Fruit fly (Drosophila melanogaster) whole organism, embryonic: ENCODE data around the gene CG18766.

Experiments
- Atf6 ChIP-seq: fragments of 200-800 bp; sonication (Bioruptor generic); IDR thresholded peaks from 2 replicates; pipeline ENCODE4 v1.3.6; 2022; ENCODE audit warnings: missing biosample characterization, missing genetic modification characterization
- CG10267 ChIP-seq: fragments of 200-800 bp; sonication (Bioruptor generic); optimal IDR thresholded peaks from 2 replicates; lab custom pipeline; 2018; ENCODE audit warnings: missing biosample characterization, mild to moderate bottlenecking, missing genetic modification characterization, moderate library complexity
- CG10543 ChIP-seq: fragments of 200-800 bp; sonication (Bioruptor generic); optimal IDR thresholded peaks from 3 replicates; lab custom pipeline; 2017; ENCODE audit warnings: missing biosample characterization, mild to moderate bottlenecking, missing genetic modification characterization, moderate library complexity
- CG11695 ChIP-seq: fragments of 200-800 bp; sonication (Bioruptor generic); IDR thresholded peaks from 3 replicates; pipeline ENCODE4 v1.3.6; 2022; ENCODE audit warnings: missing biosample characterization, missing genetic modification characterization
- CG1233 ChIP-seq: fragments of 200-800 bp; sonication (Bioruptor generic); optimal IDR thresholded peaks from 4 replicates; lab custom pipeline; 2018; ENCODE audit warnings: missing biosample characterization, mild to moderate bottlenecking, missing genetic modification characterization
- CG13123 ChIP-seq: fragments of 200-800 bp; sonication (Bioruptor generic); optimal IDR thresholded peaks from 2 replicates; lab custom pipeline; 2016; ENCODE audit warnings: missing biosample characterization, missing genetic modification characterization
- CG13424 ChIP-seq: fragments of 200-800 bp; sonication (Bioruptor generic); optimal IDR thresholded peaks from 2 replicates; lab custom pipeline; 2019; ENCODE audit warnings: missing biosample characterization, mild to moderate bottlenecking, missing genetic modification characterization, moderate library complexity
- CG13624 ChIP-seq: fragments of 200-800 bp; sonication (Bioruptor generic); optimal IDR thresholded peaks from 2 replicates; lab custom pipeline; 2016; ENCODE audit warnings: missing biosample characterization, missing genetic modification characterization
- CG15269 ChIP-seq: fragments of 200-800 bp; sonication (Bioruptor generic); optimal IDR thresholded peaks from 2 replicates; lab custom pipeline; 2018; ENCODE audit warnings: missing biosample characterization, mild to moderate bottlenecking, missing genetic modification characterization, moderate library complexity
- CG15514 ChIP-seq: fragments of 200-800 bp; sonication (Bioruptor generic); optimal IDR thresholded peaks from 3 replicates; lab custom pipeline; 2017; ENCODE audit warnings: missing biosample characterization, missing genetic modification characterization, mild to moderate bottlenecking, moderate library complexity, missing genetic modification reagents
- CG15696 ChIP-seq: fragments of 200-800 bp; sonication (Bioruptor generic); optimal IDR thresholded peaks from 2 replicates; lab custom pipeline; 2019; ENCODE audit warnings: missing biosample characterization, mild to moderate bottlenecking, missing genetic modification characterization, moderate library complexity
- CG16815 ChIP-seq: fragments of 200-800 bp; sonication (Bioruptor generic); optimal IDR thresholded peaks from 3 replicates; lab custom pipeline; 2017; ENCODE audit warnings: missing biosample characterization, mild to moderate bottlenecking, missing genetic modification characterization
- CG2202 ChIP-seq: fragments of 200-800 bp; sonication (Bioruptor generic); optimal IDR thresholded peaks from 2 replicates; lab custom pipeline; 2018; ENCODE audit warnings: missing biosample characterization, mild to moderate bottlenecking, missing genetic modification characterization
- CG2712 ChIP-seq: fragments of 200-800 bp; optimal IDR thresholded peaks from 3 replicates; lab custom pipeline; 2019; ENCODE audit warnings: missing biosample characterization, mild to moderate bottlenecking, missing genetic modification characterization, moderate library complexity
- CG31365 ChIP-seq: fragments of 200-800 bp; sonication (Bioruptor generic); optimal IDR thresholded peaks from 2 replicates; lab custom pipeline; 2018; ENCODE audit warnings: missing biosample characterization, mild to moderate bottlenecking, missing genetic modification characterization
- CG6175 ChIP-seq: fragments of 200-800 bp; sonication (Bioruptor generic); IDR thresholded peaks from 3 replicates; pipeline ENCODE4 v1.3.6; 2022; ENCODE audit warnings: missing biosample characterization, missing genetic modification characterization
- CG7786 ChIP-seq: fragments of 200-800 bp; sonication (Bioruptor generic); optimal IDR thresholded peaks from 2 replicates; lab custom pipeline; 2016; ENCODE audit warnings: missing biosample characterization, missing genetic modification characterization
- CG9727 ChIP-seq: fragments of 200-800 bp; sonication (Bioruptor generic); optimal IDR thresholded peaks from 3 replicates; lab custom pipeline; 2017; ENCODE audit warnings: missing biosample characterization, mild to moderate bottlenecking, missing genetic modification characterization
- D19A ChIP-seq: fragments of 200-800 bp; optimal IDR thresholded peaks from 3 replicates; lab custom pipeline; 2019; ENCODE audit warnings: missing biosample characterization, mild to moderate bottlenecking, missing genetic modification characterization, moderate library complexity
- Deaf1 ChIP-seq: fragments of 200-800 bp; optimal IDR thresholded peaks from 3 replicates; lab custom pipeline; 2019; ENCODE audit warnings: missing biosample characterization, mild to moderate bottlenecking, missing genetic modification characterization, moderate library complexity
- E2f1 ChIP-seq: fragments of 200-800 bp; sonication (Bioruptor generic); IDR thresholded peaks from 2 replicates; pipeline ENCODE4 v1.3.6; 2022; ENCODE audit warnings: missing biosample characterization, missing genetic modification characterization
- Fer3 ChIP-seq: fragments of 200-800 bp; sonication (Bioruptor generic); optimal IDR thresholded peaks from 2 replicates; lab custom pipeline; 2018; ENCODE audit warnings: missing biosample characterization, mild to moderate bottlenecking, missing genetic modification characterization, moderate library complexity
- Gug ChIP-seq: fragments of 200-800 bp; sonication (Bioruptor generic); IDR thresholded peaks from 4 replicates; pipeline ENCODE4 v1.3.6; 2022; ENCODE audit warnings: missing biosample characterization, missing genetic modification characterization
- HLH54F ChIP-seq: fragments of 200-800 bp; sonication (Bioruptor generic); optimal IDR thresholded peaks from 3 replicates; lab custom pipeline; 2016; ENCODE audit warnings: missing biosample characterization, missing genetic modification characterization
- Med ChIP-seq: fragments of 200-800 bp; sonication (Bioruptor generic); peaks from one replicate; lab custom pipeline; 2016; ENCODE audit warnings: missing biosample characterization, missing genetic modification characterization, mild to moderate bottlenecking, inconsistent platforms, moderate library complexity
- Ptx1 ChIP-seq: fragments of 200-800 bp; sonication (Bioruptor generic); IDR thresholded peaks from 2 replicates; pipeline ENCODE4 v1.3.6; 2022; ENCODE audit warnings: missing biosample characterization, missing genetic modification characterization
- Rfx ChIP-seq: fragments of 200-800 bp; sonication (Bioruptor generic); IDR thresholded peaks from 2 replicates; pipeline ENCODE4 v1.3.6; 2022; ENCODE audit warnings: missing biosample characterization, missing genetic modification characterization
- Side ChIP-seq: fragments of 200-800 bp; sonication (Bioruptor generic); optimal IDR thresholded peaks from 2 replicates; lab custom pipeline; 2016; ENCODE audit warnings: missing biosample characterization, missing genetic modification characterization
- Sox102F ChIP-seq: fragments of 200-800 bp; sonication (Bioruptor generic); optimal IDR thresholded peaks from 2 replicates; lab custom pipeline; 2018; ENCODE audit warnings: missing biosample characterization, mild to moderate bottlenecking, missing genetic modification characterization, moderate library complexity
- al ChIP-seq: fragments of 200-800 bp; sonication (Bioruptor generic); IDR thresholded peaks from 2 replicates; pipeline ENCODE4 v1.3.6; 2022; ENCODE audit warnings: missing biosample characterization, missing genetic modification characterization
- br ChIP-seq: fragments of >200 bp; optimal IDR thresholded peaks from 2 replicates; lab custom pipeline; 2017
- bsh ChIP-seq, 2 experiments: fragments of 200-800 bp; sonication (Bioruptor generic); optimal IDR thresholded peaks; 2 replicates each; lab custom pipeline; 2017 to 2018; ENCODE audit warnings: mild to moderate bottlenecking in 2 of 2, missing biosample characterization in 2 of 2, missing genetic modification characterization in 2 of 2, moderate library complexity in 1 of 2
- ci ChIP-seq: fragments of 200-800 bp; sonication (Bioruptor generic); IDR thresholded peaks from 3 replicates; pipeline ENCODE4 v1.3.6; 2022; ENCODE audit warnings: missing biosample characterization, missing genetic modification characterization
- cwo ChIP-seq: fragments of 200-800 bp; sonication (Bioruptor generic); optimal IDR thresholded peaks from 3 replicates; lab custom pipeline; 2017; ENCODE audit warnings: missing biosample characterization, missing genetic modification characterization, mild to moderate bottlenecking, moderate library complexity, missing genetic modification reagents
- dmrt11E ChIP-seq: fragments of 200-800 bp; sonication (Bioruptor generic); optimal IDR thresholded peaks from 3 replicates; lab custom pipeline; 2018; ENCODE audit warnings: missing biosample characterization, mild to moderate bottlenecking, missing genetic modification characterization, moderate library complexity
- dmrt99B ChIP-seq: fragments of 200-800 bp; sonication (Bioruptor generic); optimal IDR thresholded peaks from 2 replicates; lab custom pipeline; 2018; ENCODE audit warnings: missing biosample characterization, mild to moderate bottlenecking, missing genetic modification characterization, moderate library complexity
- gem ChIP-seq: fragments of 200-800 bp; sonication (Bioruptor generic); optimal IDR thresholded peaks from 2 replicates; lab custom pipeline; 2019; ENCODE audit warnings: missing biosample characterization, mild to moderate bottlenecking, missing genetic modification characterization, moderate library complexity
- gro ChIP-seq: fragments of 200-800 bp; sonication (Bioruptor generic); optimal IDR thresholded peaks from 2 replicates; lab custom pipeline; 2016; ENCODE audit warnings: missing biosample characterization, missing genetic modification characterization
- h ChIP-seq: fragments of >200 bp; optimal IDR thresholded peaks from 2 replicates; lab custom pipeline; 2017
- lab ChIP-seq: fragments of 200-800 bp; sonication (Bioruptor generic); optimal IDR thresholded peaks from 3 replicates; lab custom pipeline; 2017; ENCODE audit warnings: missing biosample characterization, missing genetic modification characterization, mild to moderate bottlenecking, moderate library complexity, missing genetic modification reagents
- lilli ChIP-seq: fragments of 200-800 bp; sonication (Bioruptor generic); optimal IDR thresholded peaks from 3 replicates; lab custom pipeline; 2016; ENCODE audit warnings: missing biosample characterization, missing genetic modification characterization
- lmd ChIP-seq: fragments of 200-800 bp; sonication (Bioruptor generic); IDR thresholded peaks from 2 replicates; pipeline ENCODE4 v1.3.6; 2022; ENCODE audit warnings: missing biosample characterization, missing genetic modification characterization
- lola ChIP-seq, 3 experiments: fragments of >200 bp in 2 of 3; fragments of 200-800 bp in 1 of 3; sonication (Bioruptor generic) in 1 of 3; optimal IDR thresholded peaks; 2 replicates each; lab custom pipeline; 2017 to 2019; ENCODE audit warnings: missing biosample characterization in 3 of 3, missing genetic modification characterization in 3 of 3, mild to moderate bottlenecking in 1 of 3, moderate library complexity in 1 of 3
- mam ChIP-seq: fragments of 200-800 bp; sonication (Bioruptor generic); optimal IDR thresholded peaks from 3 replicates; lab custom pipeline; 2016; ENCODE audit warnings: missing biosample characterization, missing genetic modification characterization
- oc ChIP-seq: fragments of 200-800 bp; sonication (Bioruptor generic); optimal IDR thresholded peaks from 2 replicates; lab custom pipeline; 2018; ENCODE audit warnings: missing biosample characterization, mild to moderate bottlenecking, missing genetic modification characterization, moderate library complexity
- pita ChIP-seq: fragments of 200-800 bp; sonication (Bioruptor generic); optimal IDR thresholded peaks from 2 replicates; lab custom pipeline; 2017; ENCODE audit warnings: missing biosample characterization, mild to moderate bottlenecking, missing genetic modification characterization
- sd ChIP-seq: fragments of 200-800 bp; sonication (Bioruptor generic); optimal IDR thresholded peaks from 3 replicates; lab custom pipeline; 2018; ENCODE audit warnings: missing biosample characterization, mild to moderate bottlenecking, missing genetic modification characterization, moderate library complexity
- tin ChIP-seq: fragments of 200-800 bp; sonication (Bioruptor generic); optimal IDR thresholded peaks from 3 replicates; lab custom pipeline; 2016; ENCODE audit warnings: missing biosample characterization, missing genetic modification characterization
- unpg ChIP-seq: fragments of 200-800 bp; sonication (Bioruptor generic); optimal IDR thresholded peaks from 3 replicates; lab custom pipeline; 2018; ENCODE audit warnings: missing biosample characterization, mild to moderate bottlenecking, missing genetic modification characterization, moderate library complexity
- zfh2 ChIP-seq: fragments of 200-800 bp; sonication (Bioruptor generic); optimal IDR thresholded peaks from 2 replicates; lab custom pipeline; 2016; ENCODE audit warnings: missing biosample characterization, missing genetic modification characterization

CG18766 gene

dm6 chr3R:27289638-27290037, 44.6 kb upstream of the CG18766 start (continued):
- TF ChIP-seq bsh (GFP tag; optimal IDR thresholded peaks at IDR 0.05; lab: Kevin White, UChicago) (peak in 1 of 2 experiments; percentile 64), lmd (GFP tag; lab: Robert Waterston, UW) (peak; percentile 44; the same call in 1 of the 2 replicates), zfh2 (GFP tag; lab: Kevin White, UChicago) (peak; percentile 61), E2f1 (0 out of 2 replicates have a peak, but pooled peaks have one; percentile 19), CG9727 (GFP tag; lab: Kevin White, UChicago) (peak; percentile 15), oc (tag; lab: Kevin White, UChicago) (peak; percentile 2), Fer3 (tag; lab: Kevin White, UChicago) (peak; percentile 58), lab (GFP tag; lab: Kevin White, UChicago) (peak; percentile 70), tin (GFP tag; lab: Kevin White, UChicago) (peak; percentile 11), HLH54F (GFP tag; lab: Kevin White, UChicago) (peak; percentile 11), CG2712 (tag; lab: Kevin White, UChicago) (peak; percentile 62), Atf6 (0 out of 2 replicates have a peak, but pooled peaks have one; percentile 24), CG13424 (tag; lab: Kevin White, UChicago) (peak; percentile 33), CG2202 (tag; lab: Kevin White, UChicago) (no peak), CG13624 (peak; percentile 39), Rfx (GFP tag; lab: Robert Waterston, UW) (peak; percentile 75), CG15696 (tag; lab: Kevin White, UChicago) (peak; percentile 51), Deaf1 (tag; lab: Kevin White, UChicago) (peak; percentile 21), dmrt11E (tag; lab: Kevin White, UChicago) (peak; percentile 27), unpg (GFP tag; lab: Kevin White, UChicago) (peak; percentile 54), CG10267 (peak; percentile 17), D19A (tag; lab: Kevin White, UChicago) (peak; percentile 21), sd (tag; lab: Kevin White, UChicago) (peak; percentile 36), br (lab: Kevin White, UChicago) (no peak), CG15514 (GFP tag; lab: Kevin White, UChicago) (peak; percentile 15), gro (GFP tag; lab: Kevin White, UChicago) (peak; percentile 1), CG10543 (peak; percentile 37), CG16815 (GFP tag; lab: Kevin White, UChicago) (peak; percentile 13), CG6175 (no peak), dmrt99B (peak; percentile 35), al (peak; percentile 30; the same call in 1 of the 2 replicates), ci (GFP tag; lab: Robert Waterston, UW) (0 out of 3 replicates have a peak, but pooled peaks have one; percentile 8), CG15269 (tag; lab: Kevin White, UChicago) (peak; percentile 32), CG11695 (GFP tag; lab: Robert Waterston, UW) (0 out of 3 replicates have a peak, but pooled peaks have one; percentile 27), CG1233 (peak; percentile 4), Sox102F (peak; percentile 23), lilli (GFP tag; lab: Kevin White, UChicago) (peak; percentile 37), CG13123 (no peak), cwo (peak; percentile 56), Ptx1 (GFP tag; lab: Robert Waterston, UW) (peak; percentile 31; the same call in 1 of the 2 replicates), pita (GFP tag; lab: Kevin White, UChicago) (no peak), h (no peak), Side (GFP tag; lab: Kevin White, UChicago) (peak; percentile 57), lola (GFP tag; optimal IDR thresholded peaks at IDR 0.05; lab: Kevin White, UChicago) (peak in 1 of 3 experiments; percentile 37), Med (peak; percentile 93), Gug (GFP tag; lab: Robert Waterston, UW) (peak; percentile 7; the same call in 1 of the 4 replicates), mam (GFP tag; lab: Kevin White, UChicago) (peak; percentile 58), CG7786 (GFP tag; lab: Kevin White, UChicago) (peak; percentile 30), gem (tag; lab: Kevin White, UChicago) (peak; percentile 64), CG31365 (tag; lab: Kevin White, UChicago) (no peak)
